Fruit fly (Drosophila melanogaster): ENCODE measurements around the gene PPP4R2r.

DNA sequence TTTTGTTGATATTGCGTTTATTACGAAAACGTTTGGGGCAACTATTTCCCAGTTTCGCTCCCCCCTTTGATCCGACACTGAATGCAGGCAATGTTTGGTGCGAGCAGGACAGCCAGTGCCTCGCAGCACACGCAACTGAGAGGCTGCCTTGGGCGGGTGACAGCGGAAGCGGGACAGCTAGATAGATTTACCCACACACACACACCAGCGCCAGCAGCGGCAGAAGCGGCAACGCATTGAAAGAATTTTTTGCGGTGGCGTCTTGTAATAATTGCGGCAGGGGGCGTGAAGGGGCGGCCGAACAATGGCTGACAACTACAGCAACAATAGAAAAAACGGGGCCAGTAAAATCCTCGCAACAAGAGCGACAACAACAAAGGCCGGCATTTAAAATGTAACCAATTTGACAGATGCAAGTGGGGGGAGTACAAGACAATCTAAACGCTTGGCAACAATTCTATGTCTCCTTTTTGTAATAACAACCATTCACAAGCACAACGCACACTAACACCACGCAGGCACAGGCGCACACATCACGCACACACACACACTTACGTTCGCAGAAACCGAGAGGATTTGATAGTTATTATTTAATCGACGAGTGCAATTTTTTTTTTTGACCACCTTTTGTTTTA lies 5.9 kb upstream of the PPP4R2r start:
- TF ChIP-seq CG17806 (tag; optimal IDR thresholded peaks at IDR 0.05) (no peak), fd96Ca (GFP tag; IDR thresholded peaks at IDR 0.05) (peak; percentile 67; the same call in 2 of the 3 replicates), Pif1A (GFP tag; optimal IDR thresholded peaks at IDR 0.05) (no peak), CG15710 (tag; optimal IDR thresholded peaks at IDR 0.05) (peak; percentile 10), Pif1B (GFP tag; optimal IDR thresholded peaks at IDR 0.05) (no peak), CG8301 (tag; optimal IDR thresholded peaks at IDR 0.05) (no peak), CG4496 (GFP tag; IDR thresholded peaks at IDR 0.05) (no peak), CG13204 (GFP tag; optimal IDR thresholded peaks at IDR 0.05) (peak; percentile 84), CG9948 (tag; optimal IDR thresholded peaks at IDR 0.05) (no peak), CG14655 (GFP tag; optimal IDR thresholded peaks at IDR 0.05) (no peak), CG8159 (tag; optimal IDR thresholded peaks at IDR 0.05) (no peak), Ets98B (GFP tag; IDR thresholded peaks at IDR 0.05) (0 out of 2 replicates have a peak, but pooled peaks have one; percentile 28)
